Worm (Caenorhabditis elegans) whole organism, L2 larva: ENCODE results near the gene srh-116.
"Not testable (repeated sequence)": the region's sequence is repeated elsewhere in the genome, so short reads cannot be mapped to it uniquely, and the experiment has no call there.

ENCODE experiments used
- F13H6.1 ChIP-seq: sonication (generic microtip); optimal IDR thresholded peaks from 2 replicates; lab custom pipeline; 2016; ENCODE audit warnings: missing genetic modification characterization, missing compliant biosample characterization
- R02D3.7 ChIP-seq: fragments of 150-350 bp; optimal IDR thresholded peaks from 2 replicates; lab custom pipeline; 2014; ENCODE audit warnings: missing biosample characterization, missing genetic modification characterization
- Y55F3AM.14 ChIP-seq: fragments of 200-800 bp; sonication (Bioruptor generic); optimal IDR thresholded peaks from 2 replicates; lab custom pipeline; 2018; ENCODE audit warnings: mild to moderate bottlenecking, missing genetic modification characterization, missing compliant biosample characterization
- alr-1 ChIP-seq: fragments of 150-350 bp; optimal IDR thresholded peaks from 2 replicates; lab custom pipeline; 2014; ENCODE audit warnings: missing biosample characterization, missing genetic modification characterization
- aly-2 ChIP-seq: fragments of 150-350 bp; optimal IDR thresholded peaks from 2 replicates; lab custom pipeline; 2014; ENCODE audit warnings: missing biosample characterization, missing genetic modification characterization
- ama-1 ChIP-seq: fragments of 150-350 bp; optimal IDR thresholded peaks from 2 replicates; lab custom pipeline; 2018; ENCODE audit warnings: inconsistent platforms
- blmp-1 ChIP-seq: sonication (generic microtip); optimal IDR thresholded peaks from 2 replicates; lab custom pipeline; 2017; ENCODE audit warnings: missing genetic modification characterization, mild to moderate bottlenecking, missing compliant biosample characterization, antibody characterized with exemption, moderate library complexity; ENCODE audit not compliant: insufficient read depth
- ceh-16 ChIP-seq: fragments of 150-350 bp; optimal IDR thresholded peaks from 2 replicates; lab custom pipeline; 2014; ENCODE audit warnings: missing biosample characterization, missing genetic modification characterization
- ceh-82 ChIP-seq: fragments of 150-350 bp; optimal IDR thresholded peaks from 2 replicates; lab custom pipeline; 2014; ENCODE audit warnings: missing biosample characterization, missing genetic modification characterization
- crh-2 ChIP-seq: sonication (generic microtip); optimal IDR thresholded peaks from 2 replicates; lab custom pipeline; 2017; ENCODE audit warnings: missing biosample characterization, missing genetic modification characterization
- elt-3 ChIP-seq: sonication (generic microtip); optimal IDR thresholded peaks from 2 replicates; lab custom pipeline; 2017; ENCODE audit warnings: missing biosample characterization, missing genetic modification characterization
- gmeb-1 ChIP-seq: fragments of 150-350 bp; optimal IDR thresholded peaks from 2 replicates; lab custom pipeline; 2014; ENCODE audit warnings: missing biosample characterization, missing genetic modification characterization
- lin-11 ChIP-seq: fragments of 150-350 bp; sonication (generic microtip); optimal IDR thresholded peaks from 2 replicates; lab custom pipeline; 2014; ENCODE audit warnings: missing biosample characterization, missing genetic modification characterization, inconsistent platforms, mixed read lengths
- lin-13 ChIP-seq: fragments of 150-350 bp; optimal IDR thresholded peaks from 2 replicates; lab custom pipeline; 2014; ENCODE audit warnings: missing biosample characterization, missing genetic modification reagents, missing genetic modification characterization
- mab-5 ChIP-seq: fragments of 150-350 bp; optimal IDR thresholded peaks from 2 replicates; lab custom pipeline; 2014; ENCODE audit warnings: missing biosample characterization, missing genetic modification characterization
- mdl-1 ChIP-seq, 2 experiments: fragments of 150-350 bp in 1 of 2; sonication (generic microtip) in 1 of 2; optimal IDR thresholded peaks; 2 replicates each; lab custom pipeline; 2017; ENCODE audit warnings: missing biosample characterization in 2 of 2, missing genetic modification characterization in 2 of 2
- nhr-10 ChIP-seq: sonication (generic microtip); optimal IDR thresholded peaks from 2 replicates; lab custom pipeline; 2017; ENCODE audit warnings: missing biosample characterization, missing genetic modification characterization
- nhr-11 ChIP-seq: fragments of 150-350 bp; optimal IDR thresholded peaks from 2 replicates; lab custom pipeline; 2014; ENCODE audit warnings: missing biosample characterization, missing genetic modification characterization
- nhr-12 ChIP-seq: fragments of 150-350 bp; optimal IDR thresholded peaks from 2 replicates; lab custom pipeline; 2014; ENCODE audit warnings: missing biosample characterization, missing genetic modification characterization
- nhr-23 ChIP-seq: fragments of 150-350 bp; optimal IDR thresholded peaks from 2 replicates; lab custom pipeline; 2014; ENCODE audit warnings: missing biosample characterization, missing genetic modification reagents, missing genetic modification characterization
- nhr-237 ChIP-seq: fragments of 150-350 bp; optimal IDR thresholded peaks from 2 replicates; lab custom pipeline; 2014; ENCODE audit warnings: missing biosample characterization, missing genetic modification characterization
- nhr-25 ChIP-seq: fragments of 150-350 bp; sonication (generic microtip); optimal IDR thresholded peaks from 3 replicates; lab custom pipeline; 2014; ENCODE audit warnings: missing biosample characterization, missing genetic modification characterization
- nhr-6 ChIP-seq: fragments of 150-350 bp; optimal IDR thresholded peaks from 2 replicates; lab custom pipeline; 2014; ENCODE audit warnings: missing biosample characterization, missing genetic modification characterization
- nhr-77 ChIP-seq: fragments of 150-350 bp; optimal IDR thresholded peaks from 2 replicates; lab custom pipeline; 2014; ENCODE audit warnings: missing biosample characterization, missing genetic modification characterization
- peb-1 ChIP-seq: fragments of 150-350 bp; optimal IDR thresholded peaks from 2 replicates; lab custom pipeline; 2014; ENCODE audit warnings: missing biosample characterization, missing genetic modification characterization
- sem-4 ChIP-seq: fragments of 150-350 bp; optimal IDR thresholded peaks from 2 replicates; lab custom pipeline; 2014; ENCODE audit warnings: missing biosample characterization, missing genetic modification reagents, missing genetic modification characterization
- skn-1 ChIP-seq: sonication (generic microtip); optimal IDR thresholded peaks from 2 replicates; lab custom pipeline; 2017; ENCODE audit warnings: missing biosample characterization, missing genetic modification characterization
- sma-9 ChIP-seq, 2 experiments: fragments of 150-350 bp in 1 of 2; sonication (generic microtip) in 1 of 2; optimal IDR thresholded peaks; 2 replicates each; lab custom pipeline; 2014 to 2016; ENCODE audit warnings: missing genetic modification characterization in 2 of 2, mild to moderate bottlenecking in 1 of 2, missing biosample characterization in 1 of 2, missing compliant biosample characterization in 1 of 2, missing genetic modification reagents in 1 of 2, moderate library complexity in 1 of 2
- snpc-4 ChIP-seq: fragments of 150-350 bp; optimal IDR thresholded peaks from 2 replicates; lab custom pipeline; 2014; ENCODE audit warnings: missing biosample characterization, missing genetic modification characterization
- unc-39 ChIP-seq: fragments of 150-350 bp; optimal IDR thresholded peaks from 2 replicates; lab custom pipeline; 2014; ENCODE audit warnings: missing biosample characterization, missing genetic modification characterization
- unc-55 ChIP-seq: fragments of 150-350 bp; sonication (generic microtip); optimal IDR thresholded peaks from 3 replicates; lab custom pipeline; 2014; ENCODE audit warnings: missing biosample characterization, missing genetic modification reagents, missing genetic modification characterization
- unc-62 ChIP-seq: fragments of 150-350 bp; optimal IDR thresholded peaks from 2 replicates; lab custom pipeline; 2014; ENCODE audit warnings: missing biosample characterization, missing genetic modification reagents, missing genetic modification characterization

Gene srh-116

DNA sequence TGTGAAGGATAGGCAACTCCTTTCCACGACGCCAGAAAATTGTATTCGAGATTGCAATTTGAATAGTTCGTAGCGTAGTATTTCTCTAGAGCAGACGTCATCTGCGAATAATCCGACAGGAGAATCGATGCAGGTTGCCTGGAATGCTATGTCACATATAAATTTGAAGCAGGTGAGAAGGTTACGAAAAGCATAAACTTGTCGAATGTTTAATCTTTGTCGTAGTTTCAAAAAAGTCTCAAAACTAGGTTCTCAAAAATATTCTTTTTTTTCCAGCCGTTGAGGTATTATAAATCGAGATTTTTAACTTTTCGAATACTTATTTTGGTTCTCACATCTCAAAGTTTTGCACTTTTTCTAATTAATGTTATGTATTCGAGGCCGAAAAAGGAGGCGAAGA is at the start of gene srh-116:
Gene srh-116 (minus strand): TSS at position 101 of the 400 bp plus-strand sequence.
- TF ChIP-seq mdl-1 (tag; optimal IDR thresholded peaks at IDR 0.05; lab: Kevin White, UChicago); blmp-1 (tag; lab: Kevin White, UChicago); crh-2: not testable (repeated sequence)

DNA sequence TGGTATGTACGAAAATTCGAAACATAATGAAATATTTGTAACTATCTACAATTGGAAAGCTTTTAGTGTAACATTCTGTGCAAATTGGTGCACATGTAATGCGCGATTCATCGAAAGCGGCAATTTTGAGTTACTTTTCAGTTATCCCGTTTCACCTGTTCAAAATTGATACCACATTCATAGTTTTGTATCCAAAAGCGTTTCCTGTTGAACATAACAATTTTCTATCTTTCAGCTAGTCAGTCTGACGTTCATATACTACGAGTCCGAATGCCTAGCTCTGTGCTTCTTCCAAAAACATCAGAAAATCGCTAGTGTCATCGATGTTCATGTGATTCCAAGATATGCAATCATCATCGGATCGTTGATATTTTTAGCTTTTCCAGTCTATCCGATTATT is 48.5 kb upstream of the srh-116 start:
- TF ChIP-seq ama-1 (lab: Kevin White, UChicago): no peak
- TF ChIP-seq nhr-25 (tag; lab: Kevin White, UChicago): no peak
- TF ChIP-seq sem-4 (tag; lab: Kevin White, UChicago): no peak
- TF ChIP-seq unc-39 (tag; lab: Kevin White, UChicago): no peak
- no peak for TF ChIP-seq lin-11 (tag; lab: Kevin White, UChicago)
- TF ChIP-seq, all 48 proteins: peak for 0

DNA sequence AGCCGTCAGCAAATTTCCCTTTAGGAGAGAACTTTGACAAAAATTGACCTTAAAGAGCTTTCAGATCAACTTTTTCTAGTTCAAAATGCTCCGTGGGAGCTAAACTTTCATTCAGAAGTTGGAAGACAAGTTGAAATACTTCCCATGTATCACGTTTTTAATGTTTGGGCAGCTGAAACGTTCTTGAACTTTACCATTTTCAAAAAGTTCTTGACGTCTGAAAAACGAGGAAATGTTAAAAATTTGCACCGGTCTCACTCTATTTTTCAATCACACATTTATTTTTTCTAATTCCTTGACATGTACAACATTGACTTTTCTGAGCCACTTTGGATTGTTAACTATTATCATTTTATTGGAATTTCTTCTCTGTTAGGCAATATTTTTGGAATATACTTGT is 47.8 kb upstream of the srh-116 start, which contains the start of gene sri-70:
Gene sri-70 (plus strand): TSS at position 301 of the 400 bp plus-strand sequence.
- TF ChIP-seq elt-3: no peak
- TF ChIP-seq, all 48 proteins: peak for 0

DNA sequence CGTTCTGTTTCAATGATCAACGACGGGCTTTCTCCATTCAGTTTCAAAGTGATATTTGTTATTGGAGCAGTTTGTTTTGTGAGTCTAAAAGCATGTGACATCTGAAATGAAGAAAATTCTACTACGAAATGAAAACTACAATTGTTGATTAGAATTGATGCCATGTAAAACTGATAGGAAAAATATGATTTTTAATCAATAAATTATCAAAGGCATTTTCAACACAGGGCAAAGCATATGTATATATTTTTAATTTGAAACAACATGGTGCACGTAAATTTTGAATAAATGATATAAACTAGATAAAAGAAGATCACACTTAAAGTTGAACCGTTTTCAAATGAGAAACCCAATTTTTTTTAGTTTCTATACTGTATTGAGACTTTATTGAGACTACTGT is 46.4 kb upstream of the srh-116 start, which contains the start of gene K10G4.5:
Gene K10G4.5 (minus strand): TSS at position 101 of the 400 bp plus-strand sequence.
- no peak for TF ChIP-seq Y55F3AM.14
- no peak for TF ChIP-seq skn-1 (tag; lab: Kevin White, UChicago)
- no peak for TF ChIP-seq nhr-10
- no peak for TF ChIP-seq nhr-25 (tag; lab: Kevin White, UChicago)
- no peak for TF ChIP-seq nhr-6 (tag; lab: Kevin White, UChicago)
- no peak for TF ChIP-seq R02D3.7 (tag; lab: Kevin White, UChicago)
- TF ChIP-seq gmeb-1 (tag; lab: Kevin White, UChicago): no peak
- no peak for TF ChIP-seq unc-55 (GFP tag; lab: Kevin White, UChicago)
- TF ChIP-seq snpc-4: no peak
- TF ChIP-seq lin-11 (tag; lab: Kevin White, UChicago): no peak
- TF ChIP-seq ceh-16: no peak
- no peak for TF ChIP-seq lin-13
- TF ChIP-seq mdl-1 (tag; optimal IDR thresholded peaks at IDR 0.05; lab: Kevin White, UChicago): no peak
- no peak for TF ChIP-seq alr-1 (tag; lab: Kevin White, UChicago)
- TF ChIP-seq nhr-77 (tag; lab: Kevin White, UChicago): no peak
- no peak for TF ChIP-seq sma-9 (GFP tag; optimal IDR thresholded peaks at IDR 0.05; lab: Kevin White, UChicago)
- TF ChIP-seq sma-9 (tag; optimal IDR thresholded peaks at IDR 0.05; lab: Kevin White, UChicago): no peak
- TF ChIP-seq elt-3: no peak

DNA sequence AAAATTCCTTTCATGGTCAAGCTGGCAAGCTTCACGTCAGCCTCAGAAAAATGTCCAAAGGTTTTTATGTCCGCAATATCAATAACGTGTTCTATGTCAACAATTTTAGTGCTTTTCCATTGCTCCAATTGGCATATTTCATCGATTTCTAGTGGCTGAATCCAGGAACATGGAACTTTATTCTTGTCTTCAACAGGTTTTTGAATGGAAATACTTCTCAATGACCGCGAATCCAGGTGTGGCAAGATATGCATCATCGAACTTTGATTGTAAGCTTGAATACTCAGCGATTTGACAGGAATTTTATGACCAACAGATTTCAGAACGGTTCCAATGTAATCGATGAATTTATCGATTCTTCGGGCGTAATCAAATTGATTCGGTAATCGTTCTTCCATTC is 43.7 kb upstream of the srh-116 start:
- TF ChIP-seq ceh-82 (tag; lab: Kevin White, UChicago) (no peak), nhr-23 (no peak), nhr-12 (tag; lab: Kevin White, UChicago) (no peak), F13H6.1 (tag; lab: Kevin White, UChicago) (no peak), ama-1 (lab: Kevin White, UChicago) (no peak), Y55F3AM.14 (no peak), nhr-6 (tag; lab: Kevin White, UChicago) (no peak), nhr-10 (no peak), unc-39 (tag; lab: Kevin White, UChicago) (no peak), peb-1 (tag; lab: Kevin White, UChicago) (no peak)

DNA sequence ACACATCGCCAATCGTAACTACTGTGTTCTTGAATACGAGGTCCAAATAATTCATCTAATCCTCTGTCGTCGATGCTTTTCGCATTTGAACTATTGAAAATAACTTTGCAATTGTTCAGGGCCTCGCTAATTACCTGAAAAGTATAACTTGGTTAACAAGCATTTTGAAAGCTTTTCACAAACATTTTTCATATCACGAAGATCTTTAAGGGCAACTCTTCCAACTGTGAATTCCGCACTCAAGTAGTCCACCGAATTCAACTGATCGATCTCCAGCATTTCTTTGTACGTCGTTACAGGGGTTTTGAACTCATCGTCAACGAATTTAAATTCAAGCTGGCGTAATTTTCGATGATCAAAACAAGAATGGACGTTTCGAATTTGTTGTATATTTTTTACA is 41.5 kb upstream of the srh-116 start:
- TF ChIP-seq lin-11 (tag; lab: Kevin White, UChicago) (no peak), nhr-77 (tag; lab: Kevin White, UChicago) (no peak), unc-62 (GFP tag; lab: Kevin White, UChicago) (no peak), mab-5 (tag; lab: Kevin White, UChicago) (no peak), nhr-23 (no peak), unc-55 (GFP tag; lab: Kevin White, UChicago) (no peak), nhr-237 (no peak), nhr-10 (no peak), blmp-1 (tag; lab: Kevin White, UChicago) (no peak), peb-1 (tag; lab: Kevin White, UChicago) (no peak), nhr-11 (no peak), aly-2 (tag; lab: Kevin White, UChicago) (no peak), nhr-12 (tag; lab: Kevin White, UChicago) (no peak), nhr-6 (tag; lab: Kevin White, UChicago) (no peak), sma-9 (GFP tag; optimal IDR thresholded peaks at IDR 0.05; lab: Kevin White, UChicago) (no peak), sma-9 (tag; optimal IDR thresholded peaks at IDR 0.05; lab: Kevin White, UChicago) (no peak), Y55F3AM.14 (no peak), crh-2 (no peak)
